Fruit fly (Drosophila melanogaster) whole organism, prepupa: Measurements from ENCODE around the gene Hr39.

ENCODE experiments used
- CG3032 ChIP-seq: fragments of 200-800 bp; optimal IDR thresholded peaks from 2 replicates; lab custom pipeline; 2019; ENCODE audit warnings: missing biosample characterization, mild to moderate bottlenecking, missing genetic modification characterization, moderate library complexity
- fd59A ChIP-seq: fragments of 200-800 bp; sonication (Bioruptor generic); optimal IDR thresholded peaks from 2 replicates; lab custom pipeline; 2017; ENCODE audit warnings: missing biosample characterization, mild to moderate bottlenecking, missing genetic modification characterization, missing genetic modification reagents
- lz ChIP-seq: fragments of 200-800 bp; sonication (Bioruptor generic); optimal IDR thresholded peaks from 3 replicates; lab custom pipeline; 2016; ENCODE audit warnings: missing biosample characterization, missing genetic modification characterization

DNA sequence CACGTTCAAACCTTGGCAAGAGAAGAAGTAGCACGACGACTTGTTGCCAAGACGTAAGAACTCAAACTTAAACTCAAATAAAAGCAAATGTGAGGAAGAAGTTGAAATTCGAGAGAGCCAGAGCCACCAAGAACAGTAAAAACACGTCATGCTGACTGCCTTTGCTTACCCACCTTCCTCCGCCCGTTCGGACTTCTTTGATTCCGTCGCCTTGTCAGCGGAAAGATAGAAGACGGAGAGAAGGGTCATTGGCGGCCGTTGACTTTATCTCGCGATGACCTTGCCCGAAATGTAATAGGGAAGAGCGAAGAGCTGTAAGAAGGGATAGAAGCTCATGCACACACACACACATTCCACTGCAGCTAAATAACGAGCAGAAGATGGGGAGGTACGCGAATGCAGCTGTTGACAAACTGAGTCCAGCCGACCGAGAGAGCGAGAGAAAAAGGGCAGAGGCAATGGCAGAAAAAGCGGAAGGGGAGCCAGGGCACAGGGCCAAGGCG is 7.0 kb downstream of the Hr39 start:
- TF ChIP-seq fd59A (GFP tag; lab: Kevin White, UChicago) (no peak), CG3032 (tag; lab: Kevin White, UChicago) (no peak), lz (GFP tag; lab: Kevin White, UChicago) (no peak)
